Worm (Caenorhabditis elegans) whole organism, L4/young adult: ENCODE results near the gene gas-1.

Experiments
- W03F9.2 ChIP-seq: fragments of 150-350 bp; optimal IDR thresholded peaks from 2 replicates; lab custom pipeline; 2014; ENCODE audit warnings: missing biosample characterization, missing genetic modification characterization
- dao-5 ChIP-seq: sonication (generic microtip); optimal IDR thresholded peaks from 2 replicates; lab custom pipeline; 2016; ENCODE audit warnings: missing genotype, missing genetic modification characterization, moderate library complexity, missing compliant biosample characterization
- him-1 ChIP-seq: sonication (generic microtip); optimal IDR thresholded peaks from 2 replicates; lab custom pipeline; 2016; ENCODE audit warnings: missing genotype, missing genetic modification reagents, missing genetic modification characterization, missing compliant biosample characterization

Gene gas-1

ce11 chrX:15552024-15552769, 38.0 kb downstream of the gas-1 start:
- TF ChIP-seq him-1 (tag; lab: Kevin White, UChicago) (no peak), W03F9.2 (tag; lab: Kevin White, UChicago) (no peak), dao-5 (no peak)

DNA sequence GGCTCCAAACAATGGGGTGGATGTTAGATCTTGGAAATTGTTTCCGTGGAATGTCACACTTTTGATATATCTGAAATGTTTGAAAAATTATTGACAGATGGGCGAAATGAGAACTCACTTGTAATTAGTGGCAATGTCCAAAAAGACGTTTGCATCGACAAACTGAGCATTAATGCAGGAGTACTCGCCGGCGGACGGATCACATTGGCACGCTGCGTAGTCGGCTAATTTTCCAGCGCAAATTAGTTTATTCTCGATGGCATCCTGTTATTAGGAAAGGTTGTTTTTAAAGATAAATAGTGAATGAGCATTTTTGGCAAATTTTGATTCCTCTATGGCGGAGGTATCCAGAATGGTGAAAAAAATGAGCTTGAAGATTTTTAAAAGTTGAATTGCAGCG, 39.4 kb downstream of the gas-1 start:
- no peak for TF ChIP-seq W03F9.2 (tag; lab: Kevin White, UChicago)
- TF ChIP-seq dao-5, result no peak
- TF ChIP-seq him-1 (tag; lab: Kevin White, UChicago), result no peak

- TF ChIP-seq dao-5, result no peak
- TF ChIP-seq W03F9.2 (tag; lab: Kevin White, UChicago), result no peak
- no peak for TF ChIP-seq him-1 (tag; lab: Kevin White, UChicago)
These were observed 42.3 kb downstream of the gas-1 start for ce11 chrX:15547896-15548295.

ce11 chrX:15546943-15547342, 43.3 kb downstream of the gas-1 start:
- no peak for TF ChIP-seq W03F9.2 (tag; lab: Kevin White, UChicago)
- no peak for TF ChIP-seq dao-5
- TF ChIP-seq him-1 (tag; lab: Kevin White, UChicago), result no peak

ce11 chrX:15545485-15545884, 44.7 kb downstream of the gas-1 start:
- TF ChIP-seq W03F9.2 (tag; lab: Kevin White, UChicago) (no peak), him-1 (tag; lab: Kevin White, UChicago) (no peak), dao-5 (no peak)

DNA sequence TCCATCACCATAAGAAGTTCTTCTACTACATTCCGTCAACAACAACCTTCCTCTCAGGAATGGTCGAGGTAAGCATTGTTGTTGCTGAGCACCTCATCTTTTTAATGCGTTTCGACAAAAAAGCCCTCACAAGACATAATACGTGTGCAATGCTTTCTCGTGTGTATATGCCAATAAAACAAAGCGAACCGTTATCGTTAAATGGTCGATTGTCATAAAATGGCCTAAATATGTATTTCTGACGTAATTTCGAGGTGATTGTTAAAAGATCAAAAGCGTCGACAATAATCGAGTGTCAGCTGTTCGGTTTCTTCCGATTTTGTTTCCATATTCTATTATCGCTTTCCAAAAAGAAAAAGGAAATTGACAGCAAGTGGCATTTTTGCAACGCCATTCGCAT, 45.5 kb downstream of the gas-1 start:
- no peak for TF ChIP-seq W03F9.2 (tag; lab: Kevin White, UChicago)
- TF ChIP-seq him-1 (tag; lab: Kevin White, UChicago), result no peak
- TF ChIP-seq dao-5, result no peak

DNA sequence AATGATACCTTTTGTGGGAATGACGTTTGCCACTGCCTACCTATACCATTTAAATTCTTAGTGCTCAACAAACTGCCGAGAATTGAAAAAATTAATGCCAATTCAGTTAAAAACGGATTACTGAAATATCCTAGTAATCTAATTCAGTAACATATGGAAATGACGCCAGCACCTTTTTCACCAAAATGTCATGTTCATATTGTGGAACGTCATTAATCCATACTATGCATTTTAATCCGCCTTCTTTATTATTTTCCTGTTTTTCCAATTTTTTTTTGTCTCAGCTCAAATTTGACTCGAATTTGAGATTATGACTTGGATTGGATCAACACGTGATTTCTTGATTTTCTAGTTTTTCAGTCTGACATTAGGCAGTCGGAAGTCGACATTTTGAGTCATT, 48.8 kb downstream of the gas-1 start:
- TF ChIP-seq dao-5 (no peak), W03F9.2 (tag; lab: Kevin White, UChicago) (no peak), him-1 (tag; lab: Kevin White, UChicago) (no peak)

- no peak for TF ChIP-seq him-1 (tag; lab: Kevin White, UChicago)
- TF ChIP-seq dao-5, result no peak
- no peak for TF ChIP-seq W03F9.2 (tag; lab: Kevin White, UChicago)
These were observed 50.9 kb downstream of the gas-1 start for ce11 chrX:15539299-15539698.

- TF ChIP-seq him-1 (tag; lab: Kevin White, UChicago) (no peak), W03F9.2 (tag; lab: Kevin White, UChicago) (no peak), dao-5 (no peak)
These were observed 52.8 kb downstream of the gas-1 start, which contains the start of the genes olrn-1 and C02C6.14 for ce11 chrX:15537362-15537761. TSS of gene olrn-1 (plus strand) at chrX:15537662. TSS of gene C02C6.14 (plus strand) at chrX:15537665.
